Fruit fly (Drosophila melanogaster) whole organism, embryonic: ENCODE data around the gene vir-1.

ENCODE experiments used
- Bdp1 ChIP-seq: fragments of 200-800 bp; sonication (Bioruptor generic); optimal IDR thresholded peaks from 3 replicates; lab custom pipeline; 2016; ENCODE audit warnings: missing biosample characterization, missing genetic modification characterization
- CG10147 ChIP-seq: fragments of 200-800 bp; sonication (Bioruptor generic); optimal IDR thresholded peaks from 2 replicates; lab custom pipeline; 2019; ENCODE audit warnings: missing biosample characterization, mild to moderate bottlenecking, missing genetic modification characterization, moderate library complexity
- CG10366 ChIP-seq: fragments of 200-800 bp; sonication (Bioruptor generic); IDR thresholded peaks from 2 replicates; pipeline ENCODE4 v1.3.6; 2022; ENCODE audit warnings: missing biosample characterization, missing genetic modification characterization
- CG11456 ChIP-seq: fragments of 200-800 bp; sonication (Bioruptor generic); IDR thresholded peaks from 3 replicates; pipeline ENCODE4 v1.3.6; 2022; ENCODE audit warnings: missing biosample characterization, missing genetic modification characterization
- CG12769 ChIP-seq: fragments of 200-800 bp; sonication (Bioruptor generic); optimal IDR thresholded peaks from 2 replicates; lab custom pipeline; 2019; ENCODE audit warnings: missing biosample characterization, mild to moderate bottlenecking, missing genetic modification characterization, moderate library complexity
- CG13424 ChIP-seq: fragments of 200-800 bp; sonication (Bioruptor generic); optimal IDR thresholded peaks from 2 replicates; lab custom pipeline; 2019; ENCODE audit warnings: missing biosample characterization, mild to moderate bottlenecking, missing genetic modification characterization, moderate library complexity
- CG15514 ChIP-seq: fragments of 200-800 bp; sonication (Bioruptor generic); optimal IDR thresholded peaks from 3 replicates; lab custom pipeline; 2017; ENCODE audit warnings: missing biosample characterization, missing genetic modification characterization, mild to moderate bottlenecking, moderate library complexity, missing genetic modification reagents
- CG16813 ChIP-seq: fragments of 200-800 bp; sonication (Bioruptor generic); IDR thresholded peaks from 3 replicates; pipeline ENCODE4 v1.3.6; 2022; ENCODE audit warnings: missing biosample characterization, missing genetic modification characterization; ENCODE audit not compliant: partially characterized antibody
- CG1832 ChIP-seq: fragments of 200-800 bp; sonication (Bioruptor generic); optimal IDR thresholded peaks from 2 replicates; lab custom pipeline; 2017; ENCODE audit warnings: missing biosample characterization, mild to moderate bottlenecking, missing genetic modification characterization, inconsistent platforms
- CG2199 ChIP-seq: fragments of 200-800 bp; sonication (Bioruptor generic); IDR thresholded peaks from 3 replicates; pipeline ENCODE4 v1.3.6; 2022; ENCODE audit warnings: missing biosample characterization, missing genetic modification characterization
- CG2712 ChIP-seq: fragments of 200-800 bp; optimal IDR thresholded peaks from 3 replicates; lab custom pipeline; 2019; ENCODE audit warnings: missing biosample characterization, mild to moderate bottlenecking, missing genetic modification characterization, moderate library complexity
- CG43689 ChIP-seq: fragments of 200-800 bp; sonication (Bioruptor generic); IDR thresholded peaks from 2 replicates; pipeline ENCODE4 v1.3.6; 2022; ENCODE audit warnings: missing biosample characterization, missing genetic modification characterization
- CG5245 ChIP-seq: fragments of 200-800 bp; sonication (Bioruptor generic); optimal IDR thresholded peaks from 3 replicates; lab custom pipeline; 2016; ENCODE audit warnings: missing biosample characterization, missing genetic modification characterization
- CG6791 ChIP-seq: fragments of 200-800 bp; sonication (Bioruptor generic); IDR thresholded peaks from 3 replicates; pipeline ENCODE4 v1.3.6; 2022; ENCODE audit warnings: missing biosample characterization, missing genetic modification characterization; ENCODE audit not compliant: partially characterized antibody
- CG7357 ChIP-seq: fragments of 200-800 bp; sonication (Bioruptor generic); IDR thresholded peaks from 3 replicates; pipeline ENCODE4 v1.3.6; 2022; ENCODE audit warnings: missing biosample characterization, missing genetic modification characterization
- CG7928 ChIP-seq: fragments of 200-800 bp; sonication (Bioruptor generic); optimal IDR thresholded peaks from 2 replicates; lab custom pipeline; 2017; ENCODE audit warnings: missing biosample characterization, mild to moderate bottlenecking, missing genetic modification characterization
- CG9876 ChIP-seq: fragments of 200-800 bp; sonication (Bioruptor generic); optimal IDR thresholded peaks from 2 replicates; lab custom pipeline; 2016; ENCODE audit warnings: missing biosample characterization, missing genetic modification characterization
- CG9932 ChIP-seq: fragments of 200-800 bp; sonication (Bioruptor generic); IDR thresholded peaks from 2 replicates; pipeline ENCODE4 v1.3.6; 2022; ENCODE audit warnings: missing biosample characterization, missing genetic modification characterization
- D19A ChIP-seq: fragments of 200-800 bp; optimal IDR thresholded peaks from 3 replicates; lab custom pipeline; 2019; ENCODE audit warnings: missing biosample characterization, mild to moderate bottlenecking, missing genetic modification characterization, moderate library complexity
- Dek ChIP-seq: fragments of 200-800 bp; sonication (Bioruptor generic); optimal IDR thresholded peaks from 3 replicates; lab custom pipeline; 2019; ENCODE audit warnings: missing biosample characterization, mild to moderate bottlenecking, missing genetic modification characterization, moderate library complexity
- E2f2 ChIP-seq: fragments of 200-800 bp; sonication (Bioruptor generic); IDR thresholded peaks from 2 replicates; pipeline ENCODE4 v1.3.6; 2022; ENCODE audit warnings: missing biosample characterization, missing genetic modification characterization
- Fer1 ChIP-seq: fragments of 200-800 bp; sonication (Bioruptor generic); optimal IDR thresholded peaks from 2 replicates; lab custom pipeline; 2017; ENCODE audit warnings: missing biosample characterization, mild to moderate bottlenecking, missing genetic modification characterization
- H15 ChIP-seq: fragments of 200-800 bp; sonication (Bioruptor generic); IDR thresholded peaks from 3 replicates; pipeline ENCODE4 v1.3.6; 2022; ENCODE audit warnings: missing biosample characterization, missing genetic modification characterization
- HLH4C ChIP-seq: fragments of 200-800 bp; sonication (Bioruptor generic); IDR thresholded peaks from 3 replicates; pipeline ENCODE4 v1.3.6; 2022; ENCODE audit warnings: missing biosample characterization, missing genetic modification characterization; ENCODE audit not compliant: partially characterized antibody
- Mad ChIP-seq: fragments of 200-800 bp; sonication (Bioruptor generic); optimal IDR thresholded peaks from 2 replicates; lab custom pipeline; 2016; ENCODE audit warnings: missing biosample characterization, missing genetic modification characterization
- Mrtf ChIP-seq: fragments of 200-800 bp; sonication (Bioruptor generic); IDR thresholded peaks from 3 replicates; pipeline ENCODE4 v1.3.6; 2022; ENCODE audit warnings: missing biosample characterization, missing genetic modification characterization
- NK7.1 ChIP-seq: fragments of 200-800 bp; sonication (Bioruptor generic); optimal IDR thresholded peaks from 3 replicates; lab custom pipeline; 2016; ENCODE audit warnings: missing biosample characterization, missing genetic modification characterization
- Opbp ChIP-seq: fragments of 200-800 bp; sonication (Bioruptor generic); IDR thresholded peaks from 3 replicates; pipeline ENCODE4 v1.3.6; 2022; ENCODE audit warnings: missing biosample characterization, missing genetic modification characterization; ENCODE audit not compliant: partially characterized antibody
- Sox100B ChIP-seq: fragments of 200-800 bp; sonication (Bioruptor generic); optimal IDR thresholded peaks from 3 replicates; lab custom pipeline; 2018; ENCODE audit warnings: missing biosample characterization, mild to moderate bottlenecking, missing genetic modification characterization
- Vsx1 ChIP-seq: fragments of 200-800 bp; sonication (Bioruptor generic); optimal IDR thresholded peaks from 2 replicates; lab custom pipeline; 2017; ENCODE audit warnings: missing biosample characterization, mild to moderate bottlenecking, missing genetic modification characterization, missing genetic modification reagents
- ash1 ChIP-seq: fragments of 200-800 bp; sonication (Bioruptor generic); optimal IDR thresholded peaks from 2 replicates; lab custom pipeline; 2018; ENCODE audit warnings: missing biosample characterization, mild to moderate bottlenecking, missing genetic modification characterization
- bcd ChIP-seq: fragments of 200-800 bp; sonication (Bioruptor generic); optimal IDR thresholded peaks from 2 replicates; lab custom pipeline; 2017; ENCODE audit warnings: missing biosample characterization, mild to moderate bottlenecking, missing genetic modification characterization
- chn ChIP-seq: fragments of 200-800 bp; sonication (Bioruptor generic); optimal IDR thresholded peaks from 2 replicates; lab custom pipeline; 2016; ENCODE audit warnings: missing biosample characterization, missing genetic modification characterization
- eve ChIP-seq, 2 experiments: fragments of >200 bp; optimal IDR thresholded peaks; 2 replicates each; lab custom pipeline; 2017; ENCODE audit warnings: missing biosample characterization in 2 of 2, missing genetic modification characterization in 2 of 2
- gcm ChIP-seq: fragments of 200-800 bp; sonication (Bioruptor generic); optimal IDR thresholded peaks from 2 replicates; lab custom pipeline; 2019; ENCODE audit warnings: missing biosample characterization, mild to moderate bottlenecking, missing genetic modification characterization, moderate library complexity
- gsb ChIP-seq: fragments of 200-800 bp; sonication (Bioruptor generic); IDR thresholded peaks from 2 replicates; pipeline ENCODE4 v1.3.6; 2022; ENCODE audit warnings: missing biosample characterization, missing genetic modification characterization
- jing ChIP-seq: fragments of 200-800 bp; sonication (Bioruptor generic); optimal IDR thresholded peaks from 2 replicates; lab custom pipeline; 2018; ENCODE audit warnings: missing biosample characterization, mild to moderate bottlenecking, missing genetic modification characterization
- knrl ChIP-seq: fragments of 200-800 bp; sonication (Bioruptor generic); IDR thresholded peaks from 3 replicates; pipeline ENCODE4 v1.3.6; 2022; ENCODE audit warnings: missing biosample characterization, missing genetic modification characterization; ENCODE audit not compliant: partially characterized antibody
- lbe ChIP-seq: fragments of 200-800 bp; sonication (Bioruptor generic); optimal IDR thresholded peaks from 2 replicates; lab custom pipeline; 2016; ENCODE audit warnings: missing biosample characterization, mild to moderate bottlenecking, missing genetic modification characterization
- onecut ChIP-seq: fragments of 200-800 bp; sonication (Bioruptor generic); IDR thresholded peaks from 2 replicates; pipeline ENCODE4 v1.3.6; 2022; ENCODE audit warnings: missing biosample characterization, missing genetic modification characterization
- pan ChIP-seq, 4 experiments: fragments of >200 bp in 3 of 4; fragments of 200-800 bp in 1 of 4; sonication (Bioruptor generic) in 1 of 4; optimal IDR thresholded peaks in 3 of 4; IDR thresholded peaks in 1 of 4; 2 replicates each; pipeline versions ENCODE4 v1.3.6 to Lab custom; 2017 to 2022; ENCODE audit warnings: missing biosample characterization in 2 of 4, missing genetic modification characterization in 2 of 4, mixed read lengths in 1 of 4
- prd ChIP-seq, 3 experiments: fragments of >200 bp in 2 of 3; fragments of 200-800 bp in 1 of 3; sonication (Bioruptor generic) in 1 of 3; optimal IDR thresholded peaks in 2 of 3; IDR thresholded peaks in 1 of 3; 2 replicates in 2 of 3; 3 replicates in 1 of 3; pipeline versions ENCODE4 v1.3.6 to Lab custom; 2017 to 2022; ENCODE audit warnings: missing biosample characterization in 1 of 3, missing genetic modification characterization in 1 of 3
- slbo ChIP-seq: fragments of 200-800 bp; sonication (Bioruptor generic); IDR thresholded peaks from 2 replicates; pipeline ENCODE4 v1.3.6; 2022; ENCODE audit warnings: missing biosample characterization, missing genetic modification characterization
- so ChIP-seq: fragments of 200-800 bp; sonication (Bioruptor generic); IDR thresholded peaks from 3 replicates; pipeline ENCODE4 v1.3.6; 2022; ENCODE audit warnings: missing biosample characterization, missing genetic modification characterization
- zen ChIP-seq: fragments of 200-800 bp; sonication (Bioruptor generic); optimal IDR thresholded peaks from 3 replicates; lab custom pipeline; 2018; ENCODE audit warnings: missing biosample characterization, mild to moderate bottlenecking, missing genetic modification characterization, moderate library complexity
- zen2 ChIP-seq: fragments of 200-800 bp; sonication (Bioruptor generic); IDR thresholded peaks from 3 replicates; pipeline ENCODE4 v1.3.6; 2022; ENCODE audit warnings: missing biosample characterization, missing genetic modification characterization; ENCODE audit not compliant: partially characterized antibody

The vir-1 gene

DNA sequence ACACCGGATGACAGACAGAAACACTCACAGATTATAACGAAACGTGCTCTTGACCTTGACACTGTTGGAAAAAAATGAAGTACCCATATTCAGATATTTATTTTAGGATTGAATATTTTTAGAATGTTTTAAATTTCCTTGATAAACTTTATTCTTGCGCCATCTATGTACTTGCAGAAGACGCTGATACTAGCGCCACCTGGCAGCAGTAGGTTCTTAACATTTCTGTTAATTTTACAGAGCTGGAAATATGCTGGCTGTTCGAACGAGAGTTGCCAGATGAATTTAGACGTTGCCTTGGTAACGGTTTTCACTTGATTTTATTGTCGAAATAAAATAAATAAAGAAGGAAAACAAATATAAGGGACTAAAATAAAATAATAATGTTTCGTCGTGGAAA, 1.3 kb upstream of the vir-1 start, which contains the start of gene Fam92 (continued):
- TF ChIP-seq ash1 (GFP tag; lab: Kevin White, UChicago) (no peak), CG9876 (no peak), Mad (GFP tag; lab: Kevin White, UChicago) (peak; percentile 7), Bdp1 (GFP tag; lab: Kevin White, UChicago) (no peak), CG16813 (GFP tag; lab: Robert Waterston, UW) (no peak), zen (tag; lab: Kevin White, UChicago) (peak; percentile 24), chn (peak; percentile 7), Dek (tag; lab: Kevin White, UChicago) (peak; percentile 38), CG5245 (peak; percentile 62), so (GFP tag; lab: Robert Waterston, UW) (peak; percentile 51; the same call in 2 of the 3 replicates), CG43689 (GFP tag; lab: Robert Waterston, UW) (no peak), CG15514 (GFP tag; lab: Kevin White, UChicago) (peak; percentile 35), D19A (peak; percentile 49), CG9932 (peak; percentile 61), onecut (GFP tag; lab: Robert Waterston, UW) (peak; percentile 56), CG10147 (GFP tag; lab: Kevin White, UChicago) (peak; percentile 25), lbe (peak; percentile 51), H15 (no peak), CG10366 (GFP tag; lab: Robert Waterston, UW) (peak; percentile 44; the same call in 1 of the 2 replicates)
- TF ChIP-seq, all 482 proteins: peak for 208

DNA sequence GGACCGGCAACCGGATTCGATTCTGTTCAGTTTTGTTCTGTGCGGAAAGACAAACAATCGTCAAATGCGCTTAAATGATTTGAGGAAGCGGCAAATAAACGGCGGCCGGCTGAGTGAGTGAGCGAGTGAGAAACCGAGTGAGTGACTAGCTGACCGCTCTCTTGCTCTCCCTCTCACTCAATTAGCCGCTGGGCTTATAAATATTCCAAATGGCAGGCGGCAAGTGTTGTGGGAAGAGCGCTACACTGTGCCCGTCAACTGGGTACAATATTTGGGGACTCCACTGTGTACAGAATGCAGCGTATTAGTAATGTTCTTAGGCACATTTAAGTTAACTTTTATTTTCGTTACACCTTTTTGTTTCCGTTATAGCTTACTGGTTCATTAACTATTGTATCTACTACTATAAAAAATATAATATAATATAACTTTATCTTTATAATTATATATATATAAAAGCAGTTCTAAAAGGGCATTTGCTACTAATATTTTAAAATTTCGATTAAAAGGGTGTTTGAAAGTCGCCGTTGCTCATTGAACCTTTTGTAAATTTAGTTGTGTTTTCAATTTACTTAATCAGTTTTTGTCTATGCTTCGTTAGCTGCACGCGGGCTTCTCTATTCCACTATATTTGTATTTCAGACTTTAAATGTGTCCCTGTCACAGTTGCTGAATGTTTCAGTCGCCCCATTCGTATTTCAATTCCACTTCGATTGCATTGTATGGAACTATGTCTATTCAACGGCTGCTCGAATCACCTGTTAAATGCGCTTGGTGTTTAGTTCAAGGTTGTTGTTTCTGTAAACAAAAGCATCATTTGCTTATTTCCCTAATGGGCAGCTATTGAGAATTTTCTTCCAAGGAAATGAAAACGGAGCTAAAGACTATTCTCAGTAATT, 1.2 kb downstream of the vir-1 start:
- TF ChIP-seq CG12769 (tag; lab: Kevin White, UChicago) (peak; percentile 13), zen2 (GFP tag; lab: Robert Waterston, UW) (peak; percentile 6; the same call in 1 of the 3 replicates), NK7.1 (no peak), CG2712 (tag; lab: Kevin White, UChicago) (peak; percentile 20), Sox100B (GFP tag; lab: Kevin White, UChicago) (peak; percentile 8), bcd (peak; percentile 11), slbo (0 out of 2 replicates have a peak, but pooled peaks have one; percentile 39), gcm (GFP tag; lab: Kevin White, UChicago) (peak; percentile 18), pan (optimal IDR thresholded peaks at IDR 0.05; lab: Kevin White, UChicago) (no peak), pan (GFP tag; optimal IDR thresholded peaks at IDR 0.05 in 1 of 2, IDR thresholded peaks at IDR 0.05 in 1 of 2) (peak in 1 of 2 experiments; percentile 31), gsb (GFP tag; lab: Robert Waterston, UW) (no peak), knrl (GFP tag; lab: Robert Waterston, UW) (0 out of 3 replicates have a peak, but pooled peaks have one; percentile 11), Opbp (GFP tag; lab: Robert Waterston, UW) (0 out of 3 replicates have a peak, but pooled peaks have one; percentile 11), eve (GFP tag; optimal IDR thresholded peaks at IDR 0.05; lab: Kevin White, UChicago) (no peak), CG11456 (0 out of 3 replicates have a peak, but pooled peaks have one; percentile 52), jing (GFP tag; lab: Kevin White, UChicago) (no peak), Vsx1 (peak; percentile 71), CG2199 (0 out of 3 replicates have a peak, but pooled peaks have one; percentile 48), CG6791 (0 out of 3 replicates have a peak, but pooled peaks have one; percentile 20), CG7357 (no peak), HLH4C (GFP tag; lab: Robert Waterston, UW) (peak; percentile 46; the same call in 2 of the 3 replicates), prd (optimal IDR thresholded peaks at IDR 0.05; lab: Kevin White, UChicago) (no peak), prd (GFP tag; IDR thresholded peaks at IDR 0.05; lab: Robert Waterston, UW) (0 out of 3 replicates have a peak, but pooled peaks have one; percentile 32), Mrtf (GFP tag; lab: Robert Waterston, UW) (no peak), Fer1 (GFP tag; lab: Kevin White, UChicago) (peak; percentile 3), CG13424 (peak; percentile 2), CG7928 (no peak), E2f2 (no peak), CG1832 (GFP tag; lab: Kevin White, UChicago) (no peak)
